Fruit fly (Drosophila melanogaster) S2 (cell line): ENCODE measurements around the gene cv-c.

Source experiments
- CG8478 ChIP-seq: fragments of >200 bp; optimal IDR thresholded peaks from 2 replicates; lab custom pipeline; 2018
- CTCF ChIP-seq, 2 experiments: fragments of >200 bp; optimal IDR thresholded peaks; 2 replicates each; lab custom pipeline; 2018

- no peak for TF ChIP-seq CG8478 (lab: Kevin White, UChicago)
- TF ChIP-seq CTCF (optimal IDR thresholded peaks at IDR 0.05; lab: Kevin White, UChicago), result no peak
Observed at dm6 chr3R:14390465-14390864, 91.0 kb downstream of the cv-c start.
